Worm (Caenorhabditis elegans) whole organism, mixed stage, embryonic: Measurements from ENCODE around the gene srlf-10.

Source experiments
- M03D4.4 ChIP-seq: sonication (generic microtip); optimal IDR thresholded peaks from 2 replicates; lab custom pipeline; 2017; ENCODE audit warnings: mild to moderate bottlenecking, missing genetic modification characterization, missing compliant biosample characterization
- blmp-1 ChIP-seq: fragments of 150-350 bp; optimal IDR thresholded peaks from 2 replicates; lab custom pipeline; 2014; ENCODE audit warnings: missing biosample characterization, missing genetic modification characterization
- ceh-83 ChIP-seq: fragments of 200-800 bp; sonication (Bioruptor generic); optimal IDR thresholded peaks from 2 replicates; lab custom pipeline; 2018; ENCODE audit warnings: mild to moderate bottlenecking, missing genetic modification characterization, missing compliant biosample characterization
- ces-1 ChIP-seq: fragments of 150-350 bp; optimal IDR thresholded peaks from 2 replicates; lab custom pipeline; 2014; ENCODE audit warnings: missing biosample characterization, missing genetic modification reagents, missing genetic modification characterization
- cnd-1 ChIP-seq: fragments of 200-800 bp; sonication (Bioruptor generic); optimal IDR thresholded peaks from 2 replicates; lab custom pipeline; 2018; ENCODE audit warnings: mild to moderate bottlenecking, missing genetic modification characterization, missing compliant biosample characterization
- drap-1 ChIP-seq: fragments of 200-800 bp; sonication (Bioruptor generic); optimal IDR thresholded peaks from 3 replicates; lab custom pipeline; 2018; ENCODE audit warnings: mild to moderate bottlenecking, missing genetic modification characterization, missing compliant biosample characterization
- elt-1 ChIP-seq: sonication (generic microtip); optimal IDR thresholded peaks from 2 replicates; lab custom pipeline; 2017; ENCODE audit warnings: missing genetic modification characterization, mild to moderate bottlenecking, missing compliant biosample characterization, antibody characterized with exemption, moderate library complexity, borderline replicate concordance; ENCODE audit not compliant: insufficient read depth
- elt-3 ChIP-seq: fragments of 150-350 bp; optimal IDR thresholded peaks from 2 replicates; lab custom pipeline; 2014; ENCODE audit warnings: missing biosample characterization, missing genetic modification characterization
- flh-1 ChIP-seq: fragments of 200-800 bp; sonication (Bioruptor generic); optimal IDR thresholded peaks from 2 replicates; lab custom pipeline; 2018; ENCODE audit warnings: mild to moderate bottlenecking, missing genetic modification characterization, moderate library complexity, missing compliant biosample characterization
- ham-2 ChIP-seq: fragments of 200-800 bp; sonication (Bioruptor generic); optimal IDR thresholded peaks from 2 replicates; lab custom pipeline; 2018; ENCODE audit warnings: mild to moderate bottlenecking, missing genetic modification characterization, missing compliant biosample characterization
- hlh-1 ChIP-seq: fragments of 150-350 bp; optimal IDR thresholded peaks from 2 replicates; lab custom pipeline; 2014; ENCODE audit warnings: missing biosample characterization, missing genetic modification reagents, missing genetic modification characterization
- lin-13 ChIP-seq: fragments of 150-350 bp; optimal IDR thresholded peaks from 2 replicates; lab custom pipeline; 2014; ENCODE audit warnings: missing biosample characterization, missing genetic modification characterization
- lin-32 ChIP-seq: fragments of 200-800 bp; sonication (Bioruptor generic); optimal IDR thresholded peaks from 2 replicates; lab custom pipeline; 2018; ENCODE audit warnings: mild to moderate bottlenecking, missing genetic modification characterization, missing compliant biosample characterization
- lsy-2 ChIP-seq: fragments of 150-350 bp; optimal IDR thresholded peaks from 2 replicates; lab custom pipeline; 2014; ENCODE audit warnings: missing biosample characterization, missing genetic modification characterization
- mab-5 ChIP-seq: fragments of 150-350 bp; optimal IDR thresholded peaks from 2 replicates; lab custom pipeline; 2014; ENCODE audit warnings: missing biosample characterization, missing genetic modification characterization
- mep-1 ChIP-seq: fragments of 150-350 bp; optimal IDR thresholded peaks from 2 replicates; lab custom pipeline; 2017; ENCODE audit warnings: missing biosample characterization, missing genetic modification reagents, missing genetic modification characterization, inconsistent platforms
- mls-2 ChIP-seq: sonication (generic microtip); optimal IDR thresholded peaks from 2 replicates; lab custom pipeline; 2016; ENCODE audit warnings: mild to moderate bottlenecking, missing genetic modification characterization, moderate library complexity, missing compliant biosample characterization
- nhr-12 ChIP-seq: fragments of 150-350 bp; optimal IDR thresholded peaks from 2 replicates; lab custom pipeline; 2014; ENCODE audit warnings: missing biosample characterization, missing genetic modification characterization
- nhr-2 ChIP-seq: fragments of 150-350 bp; optimal IDR thresholded peaks from 2 replicates; lab custom pipeline; 2014; ENCODE audit warnings: missing biosample characterization, missing genetic modification characterization
- nhr-237 ChIP-seq: fragments of 150-350 bp; optimal IDR thresholded peaks from 2 replicates; lab custom pipeline; 2014; ENCODE audit warnings: missing biosample characterization, missing genetic modification characterization
- nhr-28 ChIP-seq: fragments of 150-350 bp; optimal IDR thresholded peaks from 2 replicates; lab custom pipeline; 2014; ENCODE audit warnings: missing biosample characterization, missing genetic modification characterization
- nhr-76 ChIP-seq: sonication (generic microtip); optimal IDR thresholded peaks from 2 replicates; lab custom pipeline; 2017; ENCODE audit warnings: missing biosample characterization, missing genetic modification characterization
- pha-4 ChIP-seq: fragments of 150-350 bp; optimal IDR thresholded peaks from 2 replicates; lab custom pipeline; 2018; ENCODE audit warnings: missing biosample characterization, missing genetic modification reagents, missing genetic modification characterization
- sem-2 ChIP-seq: fragments of 200-800 bp; sonication (Bioruptor generic); optimal IDR thresholded peaks from 2 replicates; lab custom pipeline; 2018; ENCODE audit warnings: mild to moderate bottlenecking, missing genetic modification characterization, missing compliant biosample characterization
- sptf-1 ChIP-seq: sonication (generic microtip); optimal IDR thresholded peaks from 2 replicates; lab custom pipeline; 2017; ENCODE audit warnings: mild to moderate bottlenecking, missing genetic modification characterization, moderate library complexity, missing compliant biosample characterization
- unc-120 ChIP-seq: sonication (generic microtip); optimal IDR thresholded peaks from 2 replicates; lab custom pipeline; 2017; ENCODE audit warnings: missing genetic modification characterization, missing compliant biosample characterization; ENCODE audit not compliant: poor library complexity, severe bottlenecking
- zip-8 ChIP-seq: fragments of 150-350 bp; optimal IDR thresholded peaks from 2 replicates; lab custom pipeline; 2014; ENCODE audit warnings: missing biosample characterization, missing genetic modification characterization
- ztf-11 ChIP-seq: fragments of 150-350 bp; optimal IDR thresholded peaks from 2 replicates; lab custom pipeline; 2014; ENCODE audit warnings: missing biosample characterization, missing genetic modification characterization

The srlf-10 gene

DNA sequence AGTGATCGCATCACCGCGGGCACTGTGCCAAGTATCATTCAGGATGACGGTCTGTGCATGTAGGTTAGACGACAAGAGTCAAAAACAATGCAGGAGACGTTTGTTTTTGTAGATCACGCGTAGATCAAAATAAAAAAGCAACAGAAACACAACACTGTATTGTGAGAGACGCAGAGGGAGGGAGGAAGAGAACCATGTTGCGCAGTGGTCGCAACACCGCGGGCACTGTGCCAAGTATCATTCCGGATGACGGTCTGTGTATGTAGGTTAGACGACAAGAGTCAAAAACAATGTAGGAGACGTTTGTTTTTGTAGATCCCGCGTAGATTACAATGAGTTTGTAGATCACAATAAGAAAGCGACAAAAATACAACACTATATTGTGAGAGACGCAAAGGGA is 17.0 kb downstream of the srlf-10 start:
- no peak for TF ChIP-seq sptf-1
- TF ChIP-seq ces-1, result no peak
- TF ChIP-seq lin-32 (GFP tag; lab: Kevin White, UChicago), result no peak
- no peak for TF ChIP-seq elt-1 (tag; lab: Kevin White, UChicago)
- TF ChIP-seq elt-3 (tag; lab: Kevin White, UChicago), result no peak
- no peak for TF ChIP-seq mab-5
- no peak for TF ChIP-seq drap-1
- TF ChIP-seq hlh-1 (tag; lab: Kevin White, UChicago), result no peak
- TF ChIP-seq M03D4.4 (tag; lab: Kevin White, UChicago), result no peak
- no peak for TF ChIP-seq nhr-237 (tag; lab: Kevin White, UChicago)
- TF ChIP-seq mep-1 (tag; lab: Kevin White, UChicago), result no peak
- TF ChIP-seq nhr-76, result no peak
- TF ChIP-seq mls-2 (tag; lab: Kevin White, UChicago), result no peak
- TF ChIP-seq cnd-1 (tag; lab: Kevin White, UChicago), result no peak
- TF ChIP-seq ztf-11 (tag; lab: Kevin White, UChicago), result no peak
- no peak for TF ChIP-seq nhr-2 (tag; lab: Kevin White, UChicago)
- TF ChIP-seq pha-4 (tag; lab: Kevin White, UChicago), result no peak

DNA sequence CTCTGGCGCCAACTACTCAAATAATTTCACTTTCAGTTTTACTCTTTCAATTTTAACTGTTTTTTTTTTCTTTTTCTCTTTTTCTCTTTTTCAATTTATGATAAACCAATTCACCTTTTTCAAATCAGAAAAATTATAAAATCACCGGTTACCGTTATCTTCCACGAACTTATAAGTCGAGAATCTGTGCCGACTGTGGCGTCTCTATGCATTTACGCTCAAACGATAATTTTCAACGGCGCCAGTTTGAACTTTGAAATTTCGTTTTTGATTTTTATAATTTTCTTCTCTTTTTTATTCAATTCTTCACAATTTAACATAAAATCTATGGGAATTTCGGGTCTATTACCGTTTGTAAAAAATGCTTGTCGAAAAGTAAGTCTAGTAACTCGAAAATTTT is 21.4 kb downstream of the srlf-10 start, which contains the start of gene exo-1:
TSS of gene exo-1 (plus strand) at position 101 of the 400 bp plus-strand sequence.
- TF ChIP-seq mls-2 (tag; lab: Kevin White, UChicago) (no peak), elt-1 (tag; lab: Kevin White, UChicago) (no peak), lsy-2 (peak; percentile 42), nhr-237 (tag; lab: Kevin White, UChicago) (peak; percentile 46), mep-1 (tag; lab: Kevin White, UChicago) (peak; percentile 35)

DNA sequence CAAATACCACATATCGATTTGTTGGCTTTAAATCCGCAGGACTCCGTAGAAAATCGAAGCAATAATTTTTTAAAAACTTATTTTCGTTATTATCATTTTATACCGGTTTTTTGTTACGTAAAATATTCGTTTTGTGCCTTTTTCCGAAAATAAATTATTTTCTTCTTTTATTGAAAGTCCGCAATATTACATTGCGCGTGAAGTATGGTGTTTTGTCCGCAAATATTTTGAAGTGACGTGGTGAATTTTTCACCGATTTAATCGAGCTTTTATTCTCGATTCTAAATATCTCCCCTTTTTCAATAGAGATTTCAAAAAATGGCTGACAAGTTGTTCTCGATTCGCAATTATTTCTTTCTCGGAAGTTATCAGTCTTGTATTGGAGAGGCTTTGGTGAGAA is 24.0 kb downstream of the srlf-10 start, which contains the start of gene cope-1:
TSS of gene cope-1 (plus strand) at position 229 of the 400 bp plus-strand sequence.
- TF ChIP-seq sem-2 (GFP tag; lab: Kevin White, UChicago) (no peak), zip-8 (tag; lab: Kevin White, UChicago) (no peak), unc-120 (tag; lab: Kevin White, UChicago) (no peak), lsy-2 (peak; percentile 39), ztf-11 (tag; lab: Kevin White, UChicago) (no peak), cnd-1 (tag; lab: Kevin White, UChicago) (no peak), ces-1 (peak; percentile 37), blmp-1 (tag; lab: Kevin White, UChicago) (no peak), mep-1 (tag; lab: Kevin White, UChicago) (peak; percentile 4), elt-1 (tag; lab: Kevin White, UChicago) (no peak), ham-2 (GFP tag; lab: Kevin White, UChicago) (no peak), pha-4 (tag; lab: Kevin White, UChicago) (no peak), nhr-12 (tag; lab: Kevin White, UChicago) (no peak), M03D4.4 (tag; lab: Kevin White, UChicago) (no peak), lin-32 (GFP tag; lab: Kevin White, UChicago) (no peak), nhr-2 (tag; lab: Kevin White, UChicago) (no peak), sptf-1 (no peak)

DNA sequence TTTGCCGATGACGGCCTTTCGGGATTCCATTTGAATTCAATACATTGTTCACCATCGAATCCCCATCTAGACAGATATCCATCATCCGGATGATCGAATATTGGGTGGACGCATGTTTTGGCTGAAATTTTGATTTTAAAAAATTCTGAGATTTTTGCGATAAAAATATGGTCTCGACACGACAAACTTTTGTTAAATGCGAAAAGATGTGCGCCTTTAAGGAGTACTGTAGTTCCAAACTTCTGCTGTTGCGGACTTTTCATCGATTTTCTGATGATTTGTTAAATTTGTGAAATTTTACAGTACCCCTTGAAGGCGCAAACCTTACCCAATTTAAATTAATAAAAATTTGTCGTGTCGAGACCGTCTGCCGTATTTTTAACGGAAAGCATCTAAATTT is 25.8 kb downstream of the srlf-10 start:
- TF ChIP-seq nhr-237 (tag; lab: Kevin White, UChicago) (no peak), unc-120 (tag; lab: Kevin White, UChicago) (no peak), ces-1 (no peak), lin-13 (tag; lab: Kevin White, UChicago) (no peak), flh-1 (GFP tag; lab: Kevin White, UChicago) (no peak), lsy-2 (no peak), zip-8 (tag; lab: Kevin White, UChicago) (no peak), ham-2 (GFP tag; lab: Kevin White, UChicago) (no peak), mab-5 (no peak), sem-2 (GFP tag; lab: Kevin White, UChicago) (no peak)
- TF ChIP-seq, all 35 proteins: peak for 0

DNA sequence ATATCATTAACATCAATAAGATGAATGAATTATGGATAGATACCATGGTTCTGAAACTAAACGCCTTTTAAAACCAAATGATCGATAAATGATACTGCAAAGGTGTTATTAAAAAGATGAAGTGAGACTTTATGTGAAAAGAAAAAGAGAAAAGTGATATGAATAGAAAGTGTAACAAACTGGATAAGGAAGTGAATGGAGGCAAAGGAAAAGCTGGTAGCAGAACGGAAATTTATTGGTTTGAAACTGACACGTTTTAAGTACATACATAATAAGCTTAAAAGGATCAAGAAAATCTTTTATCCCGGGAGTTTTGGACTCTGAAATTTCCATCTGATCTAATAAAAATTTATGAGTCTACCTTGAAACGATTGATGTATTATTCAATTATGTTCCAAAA is 27.7 kb downstream of the srlf-10 start, which contains the start of gene bli-5:
TSS of gene bli-5 (minus strand) at position 101 of the 400 bp plus-strand sequence.
- TF ChIP-seq nhr-28 (no peak), ceh-83 (GFP tag; lab: Kevin White, UChicago) (no peak), M03D4.4 (tag; lab: Kevin White, UChicago) (no peak), nhr-12 (tag; lab: Kevin White, UChicago) (no peak), mls-2 (tag; lab: Kevin White, UChicago) (no peak), nhr-2 (tag; lab: Kevin White, UChicago) (no peak)
